Fruit fly (Drosophila melanogaster) Kc167 (cell line): ENCODE data around the gene Eig71Ef.

Source experiments
- Myc ChIP-seq: fragments of >200 bp; optimal IDR thresholded peaks from 2 replicates; lab custom pipeline; 2017; ENCODE audit warnings: missing external identifiers
- Sin3A ChIP-seq: fragments of >200 bp; optimal IDR thresholded peaks from 2 replicates; lab custom pipeline; 2018; ENCODE audit warnings: missing external identifiers
- h ChIP-seq: fragments of >200 bp; optimal IDR thresholded peaks from 3 replicates; lab custom pipeline; 2018; ENCODE audit warnings: missing external identifiers
- insv ChIP-seq: fragments of >200 bp; optimal IDR thresholded peaks from 3 replicates; lab custom pipeline; 2018; ENCODE audit warnings: missing external identifiers
- psq ChIP-seq: fragments of >200 bp; optimal IDR thresholded peaks from 2 replicates; lab custom pipeline; 2017; ENCODE audit warnings: missing external identifiers

dm6 chr3L:15670455-15670854 is 13.3 kb upstream of the Eig71Ef start:
- TF ChIP-seq h (lab: Kevin White, UChicago) (no peak), Myc (lab: Kevin White, UChicago) (no peak), insv (lab: Kevin White, UChicago) (no peak), Sin3A (lab: Kevin White, UChicago) (no peak), psq (lab: Kevin White, UChicago) (no peak)
